Worm (Caenorhabditis elegans) whole organism, L1 larva: ENCODE measurements around the gene pde-12.
A peak's percentile ranks its signal among the peaks of the same experiment; 100 is the strongest.

Source experiments
- C04F5.9 ChIP-seq: sonication (generic microtip); optimal IDR thresholded peaks from 2 replicates; lab custom pipeline; 2016; ENCODE audit warnings: missing genetic modification characterization, missing compliant biosample characterization
- C16A3.4 ChIP-seq: fragments of 150-350 bp; optimal IDR thresholded peaks from 2 replicates; lab custom pipeline; 2014; ENCODE audit warnings: missing biosample characterization, missing genetic modification characterization
- aha-1 ChIP-seq: fragments of 150-350 bp; optimal IDR thresholded peaks from 2 replicates; lab custom pipeline; 2014; ENCODE audit warnings: missing biosample characterization, missing genetic modification characterization
- alr-1 ChIP-seq: fragments of 200-800 bp; sonication (Bioruptor generic); optimal IDR thresholded peaks from 2 replicates; lab custom pipeline; 2018; ENCODE audit warnings: borderline replicate concordance, mild to moderate bottlenecking, missing genetic modification characterization, missing compliant biosample characterization
- ama-1 ChIP-seq: fragments of 150-350 bp; optimal IDR thresholded peaks from 2 replicates; lab custom pipeline; 2014
- blmp-1 ChIP-seq: fragments of 150-350 bp; optimal IDR thresholded peaks from 2 replicates; lab custom pipeline; 2014; ENCODE audit warnings: missing biosample characterization, missing genetic modification characterization
- ceh-8 ChIP-seq: fragments of 200-800 bp; sonication (Bioruptor generic); optimal IDR thresholded peaks from 2 replicates; lab custom pipeline; 2018; ENCODE audit warnings: mild to moderate bottlenecking, missing genetic modification characterization, moderate library complexity, missing compliant biosample characterization
- ceh-82 ChIP-seq, 3 experiments: fragments of 150-350 bp in 1 of 3; sonication (generic microtip) in 2 of 3; optimal IDR thresholded peaks; 2 replicates each; lab custom pipeline; 2014 to 2017; ENCODE audit warnings: missing biosample characterization in 3 of 3, missing genetic modification characterization in 3 of 3
- ceh-88 ChIP-seq: fragments of 200-800 bp; sonication (Bioruptor generic); IDR thresholded peaks from 2 replicates; pipeline ENCODE4 v1.3.6; 2022; ENCODE audit warnings: missing genetic modification characterization, missing compliant biosample characterization
- ceh-90 ChIP-seq: sonication (generic microtip); optimal IDR thresholded peaks from 2 replicates; lab custom pipeline; 2016; ENCODE audit warnings: missing genetic modification characterization, missing compliant biosample characterization
- dpl-1 ChIP-seq, 3 experiments: fragments of 150-350 bp in 2 of 3; sonication (generic microtip) in 1 of 3; optimal IDR thresholded peaks; 2 replicates each; lab custom pipeline; 2014 to 2017; ENCODE audit warnings: missing biosample characterization in 3 of 3, missing genetic modification characterization in 3 of 3, missing genetic modification reagents in 3 of 3
- dsc-1 ChIP-seq: sonication (generic microtip); optimal IDR thresholded peaks from 2 replicates; lab custom pipeline; 2016; ENCODE audit warnings: mild to moderate bottlenecking, missing genetic modification characterization, missing compliant biosample characterization
- efl-1 ChIP-seq, 4 experiments: fragments of 150-350 bp; optimal IDR thresholded peaks in 3 of 4; peaks in 1 of 4; 1 replicate in 1 of 4; 2 replicates in 3 of 4; lab custom pipeline; 2014; ENCODE audit warnings: missing biosample characterization in 2 of 4, missing genetic modification characterization in 2 of 4, missing genetic modification reagents in 2 of 4
- efl-3 ChIP-seq: fragments of 200-800 bp; sonication (Bioruptor generic); optimal IDR thresholded peaks from 2 replicates; lab custom pipeline; 2018; ENCODE audit warnings: mild to moderate bottlenecking, missing genetic modification characterization, missing compliant biosample characterization
- elt-2 ChIP-seq: sonication (generic microtip); optimal IDR thresholded peaks from 2 replicates; lab custom pipeline; 2016; ENCODE audit warnings: missing genetic modification characterization, mild to moderate bottlenecking, inconsistent platforms, missing compliant biosample characterization, missing genetic modification reagents
- elt-3 ChIP-seq, 6 experiments: fragments of 150-350 bp in 1 of 6; sonication (generic microtip); optimal IDR thresholded peaks; 2 replicates each; lab custom pipeline; 2017 to 2018; ENCODE audit warnings: missing biosample characterization in 6 of 6, missing genetic modification characterization in 6 of 6, inconsistent platforms in 1 of 6
- ets-5 ChIP-seq: fragments of 200-800 bp; sonication (Bioruptor generic); IDR thresholded peaks from 2 replicates; pipeline ENCODE4 v1.3.6; 2022; ENCODE audit warnings: missing genetic modification characterization, missing compliant biosample characterization
- fkh-4 ChIP-seq: sonication (generic microtip); optimal IDR thresholded peaks from 2 replicates; lab custom pipeline; 2016; ENCODE audit warnings: missing compliant biosample characterization, missing genetic modification characterization, borderline replicate concordance
- fkh-8 ChIP-seq: sonication (generic microtip); optimal IDR thresholded peaks from 2 replicates; lab custom pipeline; 2016; ENCODE audit warnings: mild to moderate bottlenecking, missing genetic modification characterization, missing compliant biosample characterization
- fos-1 ChIP-seq: fragments of 150-350 bp; optimal IDR thresholded peaks from 2 replicates; lab custom pipeline; 2014; ENCODE audit warnings: missing biosample characterization, missing genetic modification characterization
- grh-1 ChIP-seq: fragments of 200-800 bp; sonication (Bioruptor generic); IDR thresholded peaks from 2 replicates; pipeline ENCODE4 v1.3.6; 2022; ENCODE audit warnings: missing genetic modification reagents, missing genetic modification characterization, missing compliant biosample characterization
- hlh-4 ChIP-seq: sonication (generic microtip); optimal IDR thresholded peaks from 2 replicates; lab custom pipeline; 2016; ENCODE audit warnings: mild to moderate bottlenecking, missing genetic modification characterization, missing compliant biosample characterization
- hpl-2 ChIP-seq: fragments of 150-350 bp; optimal IDR thresholded peaks from 2 replicates; lab custom pipeline; 2014; ENCODE audit warnings: missing biosample characterization, missing genetic modification reagents, missing genetic modification characterization
- irx-1 ChIP-seq: sonication (generic microtip); optimal IDR thresholded peaks from 2 replicates; lab custom pipeline; 2016; ENCODE audit warnings: missing genetic modification characterization, missing compliant biosample characterization
- isw-1 ChIP-seq: fragments of 200-800 bp; sonication (Bioruptor generic); IDR thresholded peaks from 2 replicates; pipeline ENCODE4 v1.3.6; 2022; ENCODE audit warnings: missing genetic modification characterization, missing compliant biosample characterization
- jun-1 ChIP-seq: fragments of 150-350 bp; optimal IDR thresholded peaks from 2 replicates; lab custom pipeline; 2014; ENCODE audit warnings: missing biosample characterization, missing genetic modification reagents, missing genetic modification characterization
- lin-13 ChIP-seq: fragments of 150-350 bp; optimal IDR thresholded peaks from 2 replicates; lab custom pipeline; 2014; ENCODE audit warnings: missing biosample characterization, missing genetic modification reagents, missing genetic modification characterization
- lin-15B ChIP-seq: fragments of 150-350 bp; sonication (generic microtip); optimal IDR thresholded peaks from 3 replicates; lab custom pipeline; 2014; ENCODE audit warnings: missing biosample characterization, missing genetic modification characterization
- lin-35 ChIP-seq, 2 experiments: fragments of 150-350 bp; optimal IDR thresholded peaks; 2 replicates each; lab custom pipeline; 2014; ENCODE audit warnings: missing biosample characterization in 2 of 2, missing genetic modification characterization in 2 of 2, missing genetic modification reagents in 2 of 2
- lin-39 ChIP-seq: fragments of 150-350 bp; optimal IDR thresholded peaks from 2 replicates; lab custom pipeline; 2014; ENCODE audit warnings: missing biosample characterization, missing genetic modification reagents, missing genetic modification characterization
- lir-3 ChIP-seq: sonication (generic microtip); optimal IDR thresholded peaks from 2 replicates; lab custom pipeline; 2016; ENCODE audit warnings: mild to moderate bottlenecking, missing genetic modification characterization, moderate library complexity, missing compliant biosample characterization; ENCODE audit not compliant: poor library complexity
- lsy-2 ChIP-seq, 2 experiments: fragments of 150-350 bp; optimal IDR thresholded peaks; 2 replicates each; lab custom pipeline; 2014; ENCODE audit warnings: missing biosample characterization in 2 of 2, missing genetic modification characterization in 2 of 2
- mab-9 ChIP-seq: fragments of 200-800 bp; sonication (Bioruptor generic); IDR thresholded peaks from 2 replicates; pipeline ENCODE4 v1.3.6; 2022; ENCODE audit warnings: missing genetic modification reagents, missing genetic modification characterization, missing compliant biosample characterization
- mep-1 ChIP-seq: fragments of 150-350 bp; optimal IDR thresholded peaks from 2 replicates; lab custom pipeline; 2014; ENCODE audit warnings: missing biosample characterization, missing genetic modification characterization
- nhr-11 ChIP-seq: fragments of 150-350 bp; optimal IDR thresholded peaks from 2 replicates; lab custom pipeline; 2014; ENCODE audit warnings: missing biosample characterization, missing genetic modification characterization
- nhr-19 ChIP-seq: fragments of 200-800 bp; sonication (Bioruptor generic); conservative IDR thresholded peaks from 2 replicates; pipeline ENCODE4 v1.3.6; 2022; ENCODE audit warnings: missing genetic modification characterization, missing compliant biosample characterization
- nhr-20 ChIP-seq: sonication (generic microtip); optimal IDR thresholded peaks from 2 replicates; lab custom pipeline; 2016; ENCODE audit warnings: mild to moderate bottlenecking, missing genetic modification characterization, missing compliant biosample characterization
- nhr-237 ChIP-seq: fragments of 150-350 bp; optimal IDR thresholded peaks from 2 replicates; lab custom pipeline; 2014; ENCODE audit warnings: missing biosample characterization, missing genetic modification characterization
- nhr-71 ChIP-seq: sonication (generic microtip); optimal IDR thresholded peaks from 2 replicates; lab custom pipeline; 2016; ENCODE audit warnings: mild to moderate bottlenecking, missing genetic modification characterization, moderate library complexity, missing compliant biosample characterization
- nhr-85 ChIP-seq: sonication (generic microtip); peaks from one replicate; lab custom pipeline; 2016; ENCODE audit warnings: missing genetic modification characterization, inconsistent platforms, missing compliant biosample characterization
- pax-3 ChIP-seq: fragments of 200-800 bp; sonication (Bioruptor generic); optimal IDR thresholded peaks from 2 replicates; lab custom pipeline; 2018; ENCODE audit warnings: mild to moderate bottlenecking, missing genetic modification characterization, moderate library complexity, missing compliant biosample characterization
- skn-1 ChIP-seq: fragments of 150-350 bp; optimal IDR thresholded peaks from 2 replicates; lab custom pipeline; 2014; ENCODE audit warnings: missing biosample characterization, missing genetic modification characterization
- snpc-4 ChIP-seq: fragments of 150-350 bp; optimal IDR thresholded peaks from 2 replicates; lab custom pipeline; 2014; ENCODE audit warnings: missing biosample characterization, missing genetic modification characterization
- snu-23 ChIP-seq: sonication (generic microtip); optimal IDR thresholded peaks from 2 replicates; lab custom pipeline; 2016; ENCODE audit warnings: missing genetic modification characterization, missing compliant biosample characterization
- sptf-1 ChIP-seq: fragments of 150-350 bp; optimal IDR thresholded peaks from 2 replicates; lab custom pipeline; 2014; ENCODE audit warnings: missing biosample characterization, missing genetic modification characterization
- sup-37 ChIP-seq: fragments of 200-800 bp; sonication (Bioruptor generic); optimal IDR thresholded peaks from 2 replicates; lab custom pipeline; 2018; ENCODE audit warnings: mild to moderate bottlenecking, missing genetic modification characterization, missing compliant biosample characterization
- swsn-7 ChIP-seq: sonication (generic microtip); optimal IDR thresholded peaks from 2 replicates; lab custom pipeline; 2016; ENCODE audit warnings: missing genetic modification characterization, missing compliant biosample characterization
- unc-130 ChIP-seq: fragments of 150-350 bp; optimal IDR thresholded peaks from 2 replicates; lab custom pipeline; 2017; ENCODE audit warnings: missing biosample characterization, missing genetic modification characterization, inconsistent platforms
- unc-62 ChIP-seq: fragments of 150-350 bp; optimal IDR thresholded peaks from 2 replicates; lab custom pipeline; 2014; ENCODE audit warnings: missing biosample characterization, missing genetic modification reagents, missing genetic modification characterization
- unc-98 ChIP-seq: fragments of 200-800 bp; sonication (Bioruptor generic); IDR thresholded peaks from 2 replicates; pipeline ENCODE4 v1.3.6; 2022; ENCODE audit warnings: missing genetic modification characterization, missing compliant biosample characterization
- zip-4 ChIP-seq: fragments of 200-800 bp; sonication (Bioruptor generic); optimal IDR thresholded peaks from 2 replicates; lab custom pipeline; 2018; ENCODE audit warnings: mild to moderate bottlenecking, missing genetic modification characterization, moderate library complexity, missing compliant biosample characterization
- ztf-11 ChIP-seq, 2 experiments: sonication (generic microtip); optimal IDR thresholded peaks; 2 replicates each; lab custom pipeline; 2016 to 2017; ENCODE audit warnings: missing genetic modification characterization in 2 of 2, missing biosample characterization in 1 of 2, missing compliant biosample characterization in 1 of 2
- ztf-4 ChIP-seq: fragments of 150-350 bp; optimal IDR thresholded peaks from 2 replicates; lab custom pipeline; 2014; ENCODE audit warnings: missing biosample characterization, missing genetic modification characterization

pde-12 gene

ce11 chrIII:10844873-10845272 is at the start of gene pde-12:
pde-12 (minus strand) TSS chrIII:10845020.
- TF ChIP-seq snpc-4 = peak; percentile 82
- peak in 2 of 6 experiments; percentile 36 to 72 for TF ChIP-seq elt-3 (tag; optimal IDR thresholded peaks at IDR 0.05; lab: Kevin White, UChicago)
- peak; percentile 80 for TF ChIP-seq lin-13 (GFP tag; lab: Kevin White, UChicago)
- peak; percentile 87 to 92 for TF ChIP-seq lin-35 (GFP tag; optimal IDR thresholded peaks at IDR 0.05; lab: Kevin White, UChicago)
- TF ChIP-seq snu-23 (GFP tag; lab: Kevin White, UChicago) = peak; percentile 95
- TF ChIP-seq unc-62 (GFP tag; lab: Kevin White, UChicago) = no peak
- no peak for TF ChIP-seq zip-4 (GFP tag; lab: Kevin White, UChicago)
- peak; percentile 91 for TF ChIP-seq nhr-19
- peak; percentile 93 for TF ChIP-seq swsn-7
- TF ChIP-seq fos-1 (tag; lab: Kevin White, UChicago) = peak; percentile 74
- TF ChIP-seq dpl-1 (GFP tag; optimal IDR thresholded peaks at IDR 0.05; lab: Kevin White, UChicago) = peak; percentile 77 to 88 (median 87)
- no peak for TF ChIP-seq ama-1
- TF ChIP-seq C04F5.9 (tag; lab: Kevin White, UChicago) = peak; percentile 81
- peak; percentile 71 for TF ChIP-seq blmp-1 (tag; lab: Kevin White, UChicago)
- TF ChIP-seq nhr-237 (tag; lab: Kevin White, UChicago) = peak; percentile 13
- peak; percentile 87 for TF ChIP-seq lin-39 (tag; lab: Kevin White, UChicago)
- TF ChIP-seq skn-1 (tag; lab: Kevin White, UChicago) = peak; percentile 64
- peak; percentile 77 for TF ChIP-seq elt-2 (tag; lab: Kevin White, UChicago)
- peak; percentile 83 to 84 (median 83) for TF ChIP-seq ceh-82 (tag; optimal IDR thresholded peaks at IDR 0.05; lab: Kevin White, UChicago)
- no peak for TF ChIP-seq sptf-1 (tag; lab: Kevin White, UChicago)
- TF ChIP-seq unc-130 (tag; lab: Kevin White, UChicago) = peak; percentile 92
- TF ChIP-seq isw-1 (GFP tag; lab: Robert Waterston, UW) = peak; percentile 86
- TF ChIP-seq C16A3.4 (tag; lab: Kevin White, UChicago) = peak; percentile 82
- TF ChIP-seq alr-1 = no peak
- peak; percentile 43 for TF ChIP-seq fkh-4 (tag; lab: Kevin White, UChicago)
- TF ChIP-seq aha-1 (tag; lab: Kevin White, UChicago) = peak; percentile 77
- no peak for TF ChIP-seq ceh-8
- peak; percentile 77 for TF ChIP-seq grh-1
- TF ChIP-seq ceh-90 (tag; lab: Kevin White, UChicago) = no peak
- peak; percentile 95 for TF ChIP-seq nhr-71 (tag; lab: Kevin White, UChicago)
- TF ChIP-seq lin-15B (tag; lab: Kevin White, UChicago) = peak; percentile 81
- TF ChIP-seq efl-1 (optimal IDR thresholded peaks at IDR 0.05; lab: Kevin White, UChicago) = peak; percentile 83 to 90
- peak; percentile 84 to 98 for TF ChIP-seq efl-1 (GFP tag; optimal IDR thresholded peaks at IDR 0.05 in 1 of 2; lab: Kevin White, UChicago)
- peak; percentile 74 for TF ChIP-seq ceh-88 (GFP tag; lab: Robert Waterston, UW)
- TF ChIP-seq hlh-4 (tag; lab: Kevin White, UChicago) = no peak
- peak; percentile 79 for TF ChIP-seq pax-3
- TF ChIP-seq unc-98 (GFP tag; lab: Robert Waterston, UW) = no peak
- TF ChIP-seq nhr-11 (tag; lab: Kevin White, UChicago) = peak; percentile 62
- peak; percentile 77 for TF ChIP-seq jun-1 (tag; lab: Kevin White, UChicago)
- peak; percentile 69 for TF ChIP-seq sup-37
- peak; percentile 93 for TF ChIP-seq dsc-1 (tag; lab: Kevin White, UChicago)
- no peak for TF ChIP-seq ets-5
- TF ChIP-seq efl-3 (GFP tag; lab: Kevin White, UChicago) = peak; percentile 47
- TF ChIP-seq ztf-11 (tag; optimal IDR thresholded peaks at IDR 0.05; lab: Kevin White, UChicago) = peak in 1 of 2 experiments; percentile 72
- peak; percentile 94 for TF ChIP-seq mep-1 (tag; lab: Kevin White, UChicago)
- TF ChIP-seq mab-9 (GFP tag; lab: Robert Waterston, UW) = peak; percentile 77
- TF ChIP-seq hpl-2 (GFP tag; lab: Kevin White, UChicago) = no peak
- TF ChIP-seq nhr-20 (tag; lab: Kevin White, UChicago) = peak; percentile 91
- peak; percentile 84 for TF ChIP-seq fkh-8 (tag; lab: Kevin White, UChicago)
- peak; percentile 93 for TF ChIP-seq nhr-85 (tag; lab: Kevin White, UChicago)
- TF ChIP-seq irx-1 (tag; lab: Kevin White, UChicago) = peak; percentile 91
- TF ChIP-seq ztf-4 (tag; lab: Kevin White, UChicago) = peak; percentile 72
- TF ChIP-seq lsy-2 (tag; optimal IDR thresholded peaks at IDR 0.05; lab: Kevin White, UChicago) = peak; percentile 91 to 92
- TF ChIP-seq lir-3 (tag; lab: Kevin White, UChicago) = no peak
